Worm (Caenorhabditis elegans) whole organism, L4/young adult: ENCODE measurements around the gene str-161.

ENCODE experiments used
- W03F9.2 ChIP-seq: fragments of 150-350 bp; optimal IDR thresholded peaks from 2 replicates; lab custom pipeline; 2014; ENCODE audit warnings: missing biosample characterization, missing genetic modification characterization
- dao-5 ChIP-seq: sonication (generic microtip); optimal IDR thresholded peaks from 2 replicates; lab custom pipeline; 2016; ENCODE audit warnings: missing genotype, missing genetic modification characterization, moderate library complexity, missing compliant biosample characterization
- him-1 ChIP-seq: sonication (generic microtip); optimal IDR thresholded peaks from 2 replicates; lab custom pipeline; 2016; ENCODE audit warnings: missing genotype, missing genetic modification reagents, missing genetic modification characterization, missing compliant biosample characterization

str-161 gene

ce11 chrIV:4889613-4890012 lies 14.2 kb downstream of the str-161 start, which contains the start of gene sgnh-1:
TSS of gene sgnh-1 (plus strand) at chrIV:4889913.
- TF ChIP-seq W03F9.2 (tag; lab: Kevin White, UChicago), result no peak
- no peak for TF ChIP-seq him-1 (tag; lab: Kevin White, UChicago)
- no peak for TF ChIP-seq dao-5 (tag; lab: Kevin White, UChicago)

ce11 chrIV:4887258-4887657 lies 16.6 kb downstream of the str-161 start, which contains the start of gene T08B6.1:
TSS of gene T08B6.1 (minus strand) at chrIV:4887358.
- TF ChIP-seq W03F9.2 (tag; lab: Kevin White, UChicago) (no peak), dao-5 (tag; lab: Kevin White, UChicago) (no peak), him-1 (tag; lab: Kevin White, UChicago) (no peak)

- no peak for TF ChIP-seq dao-5 (tag; lab: Kevin White, UChicago)
- TF ChIP-seq W03F9.2 (tag; lab: Kevin White, UChicago), result no peak
- no peak for TF ChIP-seq him-1 (tag; lab: Kevin White, UChicago)
Measured at ce11 chrIV:4885435-4885834, 18.4 kb downstream of the str-161 start.

ce11 chrIV:4883984-4884383 lies 19.9 kb downstream of the str-161 start, which contains the start of gene str-166:
TSS of gene str-166 (plus strand) at chrIV:4884284.
- no peak for TF ChIP-seq W03F9.2 (tag; lab: Kevin White, UChicago)
- TF ChIP-seq dao-5 (tag; lab: Kevin White, UChicago), result no peak
- no peak for TF ChIP-seq him-1 (tag; lab: Kevin White, UChicago)

ce11 chrIV:4880634-4881033 lies 23.2 kb downstream of the str-161 start:
- TF ChIP-seq W03F9.2 (tag; lab: Kevin White, UChicago) (peak; percentile 6), dao-5 (tag; lab: Kevin White, UChicago) (no peak)

DNA sequence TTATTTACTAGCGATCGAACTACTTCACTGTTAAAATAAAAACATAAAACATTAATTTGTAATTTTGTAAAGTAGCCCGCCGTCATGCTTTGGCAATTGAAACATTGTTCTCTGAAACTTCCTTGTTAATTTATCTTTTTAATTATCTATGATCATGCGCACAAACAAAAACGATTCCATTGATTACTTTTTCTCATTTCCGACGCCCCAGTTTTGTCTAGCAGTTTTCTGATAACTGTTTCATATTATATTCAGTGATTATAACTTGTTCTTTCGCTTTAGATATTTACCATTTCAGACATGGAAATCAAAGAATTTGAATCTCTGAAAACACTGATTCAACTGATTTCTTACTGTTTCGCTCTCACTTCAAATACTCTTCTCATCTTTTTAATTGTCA lies 26.8 kb downstream of the str-161 start, which contains the start of gene str-170:
Gene str-170, plus strand, starts transcription at position 301 of the 400 bp plus-strand sequence.
- TF ChIP-seq W03F9.2 (tag; lab: Kevin White, UChicago), result no peak
- TF ChIP-seq him-1 (tag; lab: Kevin White, UChicago), result no peak
- no peak for TF ChIP-seq dao-5 (tag; lab: Kevin White, UChicago)

- no peak for TF ChIP-seq dao-5 (tag; lab: Kevin White, UChicago)
- TF ChIP-seq W03F9.2 (tag; lab: Kevin White, UChicago), result no peak
- TF ChIP-seq him-1 (tag; lab: Kevin White, UChicago), result no peak
Measured at ce11 chrIV:4874603-4875002, 29.3 kb downstream of the str-161 start, which contains the start of gene str-174. TSS of gene str-174 (minus strand) at chrIV:4874703.

ce11 chrIV:4870546-4870945 lies 33.3 kb downstream of the str-161 start, which contains the start of gene str-175:
TSS of gene str-175 (minus strand) at chrIV:4870646.
- TF ChIP-seq him-1 (tag; lab: Kevin White, UChicago) (no peak), W03F9.2 (tag; lab: Kevin White, UChicago) (no peak), dao-5 (tag; lab: Kevin White, UChicago) (no peak)

DNA sequence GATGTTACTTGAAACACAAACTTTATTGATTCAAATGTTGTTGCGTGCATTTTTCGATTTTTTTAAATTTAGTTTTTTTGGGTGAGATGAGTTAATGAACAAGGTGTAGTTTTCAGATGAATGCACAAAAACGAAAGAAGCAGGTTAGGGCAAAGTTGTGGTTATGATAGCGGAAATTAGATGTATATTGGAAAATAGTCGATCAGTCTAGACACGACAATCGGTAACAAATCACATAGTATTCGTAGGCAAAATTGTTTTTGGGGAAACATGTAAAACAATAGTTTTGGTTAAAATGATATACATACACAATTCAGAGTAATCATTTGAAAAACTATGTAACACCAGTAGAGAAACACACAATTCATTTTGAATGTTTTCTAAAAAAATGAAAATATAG lies 36.3 kb downstream of the str-161 start, which contains the start of gene str-172:
Gene str-172, minus strand, starts transcription at position 101 of the 400 bp plus-strand sequence.
- TF ChIP-seq W03F9.2 (tag; lab: Kevin White, UChicago), result no peak
- no peak for TF ChIP-seq dao-5 (tag; lab: Kevin White, UChicago)
- no peak for TF ChIP-seq him-1 (tag; lab: Kevin White, UChicago)

ce11 chrIV:4866599-4866998 lies 37.3 kb downstream of the str-161 start:
- TF ChIP-seq him-1 (tag; lab: Kevin White, UChicago), result no peak
- TF ChIP-seq dao-5 (tag; lab: Kevin White, UChicago), result no peak
- TF ChIP-seq W03F9.2 (tag; lab: Kevin White, UChicago), result no peak

- TF ChIP-seq dao-5 (tag; lab: Kevin White, UChicago) (no peak), W03F9.2 (tag; lab: Kevin White, UChicago) (no peak), him-1 (tag; lab: Kevin White, UChicago) (no peak)
Measured at ce11 chrIV:4864524-4864923, 39.3 kb downstream of the str-161 start.

DNA sequence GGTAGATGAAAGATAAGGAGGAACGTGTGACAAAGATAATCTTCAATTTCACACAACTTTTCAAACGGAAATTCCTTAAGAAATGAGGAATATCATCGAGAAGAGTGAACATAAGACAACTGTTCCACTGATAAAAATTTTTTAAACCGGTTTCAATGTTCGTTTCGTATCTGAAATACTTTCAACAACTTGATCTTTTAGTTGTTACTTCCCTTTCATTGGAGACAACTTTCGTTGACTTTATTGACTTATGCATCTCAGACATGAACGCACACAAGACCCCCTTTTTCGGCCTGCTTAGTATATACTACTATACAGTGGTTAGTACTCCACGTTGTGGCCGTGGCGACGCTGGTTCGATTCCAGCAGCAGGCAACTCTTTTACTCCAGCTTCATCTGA lies 42.4 kb downstream of the str-161 start, which contains the start of the genes Y17G9A.4 and str-173:
Gene Y17G9A.4, minus strand, starts transcription at position 101 of the 400 bp plus-strand sequence.
Gene str-173, plus strand, starts transcription at position 325 of the 400 bp plus-strand sequence.
- TF ChIP-seq him-1 (tag; lab: Kevin White, UChicago), result no peak
- no peak for TF ChIP-seq dao-5 (tag; lab: Kevin White, UChicago)
- TF ChIP-seq W03F9.2 (tag; lab: Kevin White, UChicago), result no peak

- TF ChIP-seq W03F9.2 (tag; lab: Kevin White, UChicago), result no peak
- no peak for TF ChIP-seq dao-5 (tag; lab: Kevin White, UChicago)
- TF ChIP-seq him-1 (tag; lab: Kevin White, UChicago), result no peak
Measured at ce11 chrIV:4858573-4858972, 45.3 kb downstream of the str-161 start, which contains the start of gene Y17G9A.3. TSS of gene Y17G9A.3 (minus strand) at chrIV:4858673.

DNA sequence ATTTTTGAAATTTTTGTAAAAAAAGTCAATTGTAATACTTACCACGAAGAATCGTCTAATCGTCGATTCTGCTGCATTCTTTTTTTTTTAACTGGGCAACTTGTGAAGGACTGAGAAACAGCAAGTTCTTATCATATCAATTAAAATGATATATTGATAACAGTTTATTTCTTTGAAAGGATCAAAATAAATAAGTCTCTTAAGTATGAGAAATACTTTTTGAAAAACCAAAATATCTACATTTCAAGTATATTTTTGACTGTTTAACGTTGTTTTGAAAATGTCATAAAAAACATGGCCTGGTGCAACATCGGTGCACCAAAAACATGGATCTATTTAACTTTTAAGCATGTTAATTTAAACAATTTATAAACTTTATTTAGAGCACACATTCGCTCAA lies 47.7 kb downstream of the str-161 start, which contains the start of gene Y17G9A.2:
Gene Y17G9A.2, minus strand, starts transcription at position 101 of the 400 bp plus-strand sequence.
- no peak for TF ChIP-seq him-1 (tag; lab: Kevin White, UChicago)
- TF ChIP-seq dao-5 (tag; lab: Kevin White, UChicago), result no peak
- no peak for TF ChIP-seq W03F9.2 (tag; lab: Kevin White, UChicago)
